Worm (Caenorhabditis elegans) whole organism, L1 larva: ENCODE results near the gene djr-1.1.

Experiments
- egl-13 ChIP-seq: sonication (generic microtip); optimal IDR thresholded peaks from 2 replicates; lab custom pipeline; 2016; ENCODE audit warnings: missing genotype, missing genetic modification reagents, missing genetic modification characterization, missing compliant biosample characterization
- elt-2 ChIP-seq: sonication (generic microtip); optimal IDR thresholded peaks from 2 replicates; lab custom pipeline; 2016; ENCODE audit warnings: missing genetic modification characterization, mild to moderate bottlenecking, inconsistent platforms, missing compliant biosample characterization, missing genetic modification reagents
- fkh-10 ChIP-seq: sonication (generic microtip); optimal IDR thresholded peaks from 2 replicates; lab custom pipeline; 2017; ENCODE audit warnings: missing biosample characterization, missing genetic modification reagents, missing genetic modification characterization
- snpc-4 ChIP-seq: fragments of 150-350 bp; optimal IDR thresholded peaks from 2 replicates; lab custom pipeline; 2014; ENCODE audit warnings: missing biosample characterization, missing genetic modification characterization

ce11 chrII:296911-297440, 6.6 kb downstream of the djr-1.1 start, which contains the start of the genes clec-117 and B0432.1:
- TF ChIP-seq fkh-10 (GFP tag; lab: Kevin White, UChicago) (no peak), snpc-4 (tag; lab: Kevin White, UChicago) (no peak), egl-13 (tag; lab: Kevin White, UChicago) (no peak), elt-2 (no peak)
